Worm (Caenorhabditis elegans): ENCODE measurements around the gene F13E9.19.

The F13E9.19 gene

ce11 chrIV:10884263-10884662 is 14.9 kb upstream of the F13E9.19 start, which contains the start of gene F13E9.5:
Gene F13E9.5, minus strand, starts transcription at chrIV:10884363.
- TF ChIP-seq mel-28 (tag; optimal IDR thresholded peaks at IDR 0.05; ENCODE audit: borderline replicate concordance) (no peak), T07F8.4 (tag; optimal IDR thresholded peaks at IDR 0.05) (no peak), dpff-1 (tag; optimal IDR thresholded peaks at IDR 0.05) (no peak), attf-5 (GFP tag; optimal IDR thresholded peaks at IDR 0.05) (no peak), dpl-1 (GFP tag; optimal IDR thresholded peaks at IDR 0.05) (no peak)

- TF ChIP-seq nhr-179 (tag; optimal IDR thresholded peaks at IDR 0.05) = no peak
- TF ChIP-seq lsy-27 (tag; optimal IDR thresholded peaks at IDR 0.05; ENCODE audit: borderline replicate concordance, insufficient read depth) = no peak
- TF ChIP-seq unc-62 (GFP tag; optimal IDR thresholded peaks at IDR 0.05) = no peak
- TF ChIP-seq ceh-79 (tag; optimal IDR thresholded peaks at IDR 0.05) = no peak
- TF ChIP-seq egrh-3 (GFP tag; IDR thresholded peaks at IDR 0.05) = no peak
- TF ChIP-seq nhr-27 (tag; optimal IDR thresholded peaks at IDR 0.05) = no peak
These were observed 13.3 kb upstream of the F13E9.19 start, which contains the start of gene srlf-11 for ce11 chrIV:10885915-10886314. Gene srlf-11, minus strand, starts transcription at chrIV:10886015.

ce11 chrIV:10887285-10887684 is 11.9 kb upstream of the F13E9.19 start, which contains the start of gene F13E9.16:
Gene F13E9.16, minus strand, starts transcription at chrIV:10887385.
- no peak for TF ChIP-seq sdz-38 (tag; optimal IDR thresholded peaks at IDR 0.05)
- TF ChIP-seq nfyb-1 (GFP tag; IDR thresholded peaks at IDR 0.05) = no peak
- TF ChIP-seq F52B5.7 (tag; optimal IDR thresholded peaks at IDR 0.05) = no peak
- no peak for TF ChIP-seq snpc-3.4 (tag; optimal IDR thresholded peaks at IDR 0.05)
- no peak for TF ChIP-seq die-1 (tag; optimal IDR thresholded peaks at IDR 0.05)
- TF ChIP-seq nhr-90 (tag; optimal IDR thresholded peaks at IDR 0.05) = no peak
- TF ChIP-seq snpc-4 (GFP tag; optimal IDR thresholded peaks at IDR 0.05) = no peak
- no peak for TF ChIP-seq snpc-4 (tag; optimal IDR thresholded peaks at IDR 0.05)

- TF ChIP-seq ztf-18 (tag; optimal IDR thresholded peaks at IDR 0.05) (no peak), T26A5.8 (tag; optimal IDR thresholded peaks at IDR 0.05) (no peak), fkh-3 (tag; optimal IDR thresholded peaks at IDR 0.05) (no peak), Y67H2A.10 (GFP tag; conservative IDR thresholded peaks at IDR 0.05) (no peak), K12H6.12 (tag; optimal IDR thresholded peaks at IDR 0.05) (no peak), madf-10 (tag; optimal IDR thresholded peaks at IDR 0.05) (no peak), F10E7.11 (tag; optimal IDR thresholded peaks at IDR 0.05) (no peak), pha-4 (tag; optimal IDR thresholded peaks at IDR 0.05) (no peak)
These were observed 9.3 kb upstream of the F13E9.19 start, which contains the start of gene F13E9.15 for ce11 chrIV:10889820-10890462. Gene F13E9.15, minus strand, starts transcription at chrIV:10889870.

- no peak for TF ChIP-seq him-1 (tag; optimal IDR thresholded peaks at IDR 0.05)
- no peak for TF ChIP-seq zim-3 (tag; optimal IDR thresholded peaks at IDR 0.05)
- TF ChIP-seq Y95B8A.8 (GFP tag; IDR thresholded peaks at IDR 0.05) = no peak
- no peak for TF ChIP-seq B0261.1 (tag; optimal IDR thresholded peaks at IDR 0.05)
- no peak for TF ChIP-seq D2030.7 (GFP tag; IDR thresholded peaks at IDR 0.05)
- no peak for TF ChIP-seq ZK185.1 (tag; optimal IDR thresholded peaks at IDR 0.05; ENCODE audit: poor library complexity, severe bottlenecking)
- TF ChIP-seq T26A5.8 (tag; optimal IDR thresholded peaks at IDR 0.05) = no peak
- no peak for TF ChIP-seq gei-17 (GFP tag; optimal IDR thresholded peaks at IDR 0.05)
- no peak for TF ChIP-seq lin-26 (GFP tag; IDR thresholded peaks at IDR 0.05)
- TF ChIP-seq madf-6 (GFP tag; IDR thresholded peaks at IDR 0.05) = no peak
- no peak for TF ChIP-seq nfya-1 (tag; optimal IDR thresholded peaks at IDR 0.05; ENCODE audit: borderline replicate concordance, insufficient read depth)
- TF ChIP-seq B0019.2 (GFP tag; conservative IDR thresholded peaks at IDR 0.05) = no peak
- TF ChIP-seq let-526 (GFP tag; IDR thresholded peaks at IDR 0.05) = no peak
- no peak for TF ChIP-seq zfh-2 (GFP tag; conservative IDR thresholded peaks at IDR 0.05)
- TF ChIP-seq F10E7.11 (tag; optimal IDR thresholded peaks at IDR 0.05) = no peak
- no peak for TF ChIP-seq ets-4 (GFP tag; optimal IDR thresholded peaks at IDR 0.05)
- no peak for TF ChIP-seq nhr-27 (tag; optimal IDR thresholded peaks at IDR 0.05)
- TF ChIP-seq hmg-20 (GFP tag; IDR thresholded peaks at IDR 0.05) = no peak
- no peak for TF ChIP-seq pbrm-1 (GFP tag; IDR thresholded peaks at IDR 0.05)
These were observed 7.2 kb upstream of the F13E9.19 start, which contains the start of gene srlf-12 for ce11 chrIV:10891993-10892392. Gene srlf-12, minus strand, starts transcription at chrIV:10892093.

Data from whole organism, young adult.